Worm (Caenorhabditis elegans): ENCODE results near the gene C03A3.1.
A peak's percentile ranks its signal among the peaks of the same experiment; 100 is the strongest.

C03A3.1 gene

DNA sequence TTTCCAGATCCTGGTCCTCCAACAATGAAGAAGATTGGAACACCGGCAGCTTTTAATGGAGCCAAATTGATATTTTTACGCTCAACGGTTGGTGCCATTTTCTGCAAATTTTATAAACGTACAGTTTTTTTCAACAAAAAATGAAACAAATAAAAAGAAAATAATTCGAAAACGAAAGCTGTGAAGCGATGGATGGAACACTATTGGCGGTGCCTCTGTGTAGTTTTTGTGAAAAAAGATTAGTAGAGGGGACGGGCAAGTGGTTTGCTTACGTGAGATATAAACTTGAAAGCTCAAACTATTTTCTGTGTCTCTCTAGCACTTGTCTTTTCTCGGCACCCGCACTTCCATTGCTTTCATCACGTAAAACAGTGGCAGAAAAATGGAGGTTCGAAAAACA, 30.5 kb downstream of the C03A3.1 start, which contains the start of gene F38B2.4:
F38B2.4 (minus strand) TSS at position 101 of the 400 bp plus-strand sequence.
- no peak for TF ChIP-seq nhr-129 (tag; optimal IDR thresholded peaks at IDR 0.05)
- TF ChIP-seq nhr-25 (tag; optimal IDR thresholded peaks at IDR 0.05) = no peak
- no peak for TF ChIP-seq sma-3 (GFP tag; optimal IDR thresholded peaks at IDR 0.05)
- no peak for TF ChIP-seq crh-2 (tag; optimal IDR thresholded peaks at IDR 0.05)
- no peak for TF ChIP-seq mab-5 (tag; optimal IDR thresholded peaks at IDR 0.05)
- TF ChIP-seq peb-1 (tag; optimal IDR thresholded peaks at IDR 0.05) = no peak
- no peak for TF ChIP-seq nhr-21 (tag; optimal IDR thresholded peaks at IDR 0.05)
- TF ChIP-seq ztf-11 (tag; optimal IDR thresholded peaks at IDR 0.05) = no peak
- no peak for TF ChIP-seq nhr-77 (tag; optimal IDR thresholded peaks at IDR 0.05)
- no peak for TF ChIP-seq egl-27 (tag; optimal IDR thresholded peaks at IDR 0.05)
- no peak for TF ChIP-seq ztf-1 (GFP tag; conservative IDR thresholded peaks at IDR 0.05)
- no peak for TF ChIP-seq unc-39 (tag; optimal IDR thresholded peaks at IDR 0.05)
- TF ChIP-seq nhr-6 (tag; optimal IDR thresholded peaks at IDR 0.05) = no peak
- no peak for TF ChIP-seq sem-4 (tag; optimal IDR thresholded peaks at IDR 0.05)
- no peak for TF ChIP-seq Y55F3AM.14 (GFP tag; optimal IDR thresholded peaks at IDR 0.05)
- TF ChIP-seq skn-1 (tag; optimal IDR thresholded peaks at IDR 0.05) = no peak
- TF ChIP-seq elt-3 (tag; optimal IDR thresholded peaks at IDR 0.05) = no peak
- TF ChIP-seq R02D3.7 (tag; optimal IDR thresholded peaks at IDR 0.05) = no peak
- no peak for TF ChIP-seq unc-62 (GFP tag; optimal IDR thresholded peaks at IDR 0.05)
- no peak for TF ChIP-seq fos-1 (tag; optimal IDR thresholded peaks at IDR 0.05)

DNA sequence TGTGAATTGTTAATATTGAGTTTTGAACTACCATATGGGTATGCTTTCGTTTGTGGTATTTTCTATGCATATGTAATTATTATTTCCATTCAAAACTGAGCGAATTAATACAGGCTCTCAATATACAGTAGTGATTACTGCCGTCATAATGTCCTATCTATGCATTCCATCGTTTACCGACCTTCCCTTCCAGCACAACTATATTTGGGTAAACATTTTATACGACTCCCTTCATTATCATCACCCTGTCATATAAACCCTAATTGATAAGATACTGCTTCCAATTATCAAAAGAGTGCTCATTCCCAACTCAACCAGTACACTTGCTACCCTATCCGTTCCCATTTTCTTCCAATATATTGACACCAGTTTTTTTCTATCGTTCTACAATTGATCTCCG, 32.8 kb downstream of the C03A3.1 start:
- TF ChIP-seq nhr-10 (tag; optimal IDR thresholded peaks at IDR 0.05) (no peak), snpc-4 (tag; optimal IDR thresholded peaks at IDR 0.05) (no peak), fos-1 (tag; optimal IDR thresholded peaks at IDR 0.05) (peak; percentile 87), sma-9 (GFP tag; optimal IDR thresholded peaks at IDR 0.05) (peak; percentile 19), sma-9 (tag; optimal IDR thresholded peaks at IDR 0.05) (no peak), lsy-2 (tag; optimal IDR thresholded peaks at IDR 0.05) (no peak), gmeb-1 (tag; optimal IDR thresholded peaks at IDR 0.05) (no peak), nhr-25 (tag; optimal IDR thresholded peaks at IDR 0.05) (no peak), nhr-237 (tag; optimal IDR thresholded peaks at IDR 0.05) (no peak), elt-1 (tag; optimal IDR thresholded peaks at IDR 0.05) (no peak), sem-4 (tag; optimal IDR thresholded peaks at IDR 0.05) (no peak), skn-1 (tag; optimal IDR thresholded peaks at IDR 0.05) (peak; percentile 16), mdl-1 (tag; optimal IDR thresholded peaks at IDR 0.05) (no peak), unc-62 (GFP tag; optimal IDR thresholded peaks at IDR 0.05) (no peak), zag-1 (tag; optimal IDR thresholded peaks at IDR 0.05) (no peak)

DNA sequence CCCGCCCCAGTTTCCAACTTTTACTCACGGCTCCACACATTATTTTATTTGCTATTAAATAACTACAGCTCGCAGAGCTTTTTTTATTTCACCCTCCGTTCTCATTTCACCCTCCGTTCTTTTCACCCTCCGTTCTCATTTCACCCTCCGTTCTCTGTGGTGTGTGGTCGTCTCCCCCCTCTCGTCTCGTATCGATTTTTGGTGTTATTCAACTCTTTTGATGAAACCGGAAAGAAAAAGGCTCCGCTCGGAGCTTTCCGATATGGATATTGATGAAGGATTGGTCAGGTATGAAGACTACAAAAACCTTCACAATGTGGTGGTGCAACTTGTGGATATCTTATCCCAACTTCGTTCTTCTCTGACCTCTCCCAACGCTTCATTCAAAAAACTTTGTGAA, 33.4 kb downstream of the C03A3.1 start:
- TF ChIP-seq Y55F3AM.14 (GFP tag; optimal IDR thresholded peaks at IDR 0.05) = no peak
- no peak for TF ChIP-seq fos-1 (tag; optimal IDR thresholded peaks at IDR 0.05)

DNA sequence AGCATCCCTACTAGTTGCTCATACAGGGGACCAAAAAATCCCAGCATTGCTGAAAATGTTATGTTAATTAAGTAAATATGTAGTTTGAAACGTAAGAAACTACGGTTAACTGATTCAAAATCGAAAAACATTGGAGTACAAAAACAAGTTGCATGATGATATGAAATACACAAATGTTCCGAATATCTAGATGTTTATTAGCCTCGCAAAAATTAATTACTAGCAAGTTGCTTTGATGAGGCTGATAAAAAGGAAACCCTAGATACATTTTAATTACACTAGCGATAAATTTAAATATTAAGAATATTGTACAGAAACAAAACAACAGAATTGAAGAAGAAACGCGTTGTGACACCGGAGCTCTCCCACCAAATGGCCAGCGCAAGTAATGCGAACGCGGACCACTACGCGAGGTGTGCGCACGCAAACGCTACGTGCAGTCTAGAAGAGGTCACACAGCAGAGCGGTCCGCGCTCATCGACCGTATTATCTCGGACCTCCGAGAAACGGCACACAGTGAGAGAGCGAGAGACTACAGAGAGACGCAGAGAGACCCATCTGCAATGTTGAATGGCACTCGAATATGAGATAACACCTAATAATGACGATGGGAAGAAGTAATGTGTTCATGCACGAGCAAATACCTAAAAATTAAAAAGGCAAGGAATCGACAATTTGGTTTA, 39.7 kb downstream of the C03A3.1 start, which contains the start of gene inx-2:
inx-2 (minus strand) TSS at position 51 of the 683 bp plus-strand sequence.
- TF ChIP-seq peb-1 (tag; optimal IDR thresholded peaks at IDR 0.05) (no peak), nhr-12 (tag; optimal IDR thresholded peaks at IDR 0.05) (no peak), unc-62 (GFP tag; optimal IDR thresholded peaks at IDR 0.05) (no peak), dmd-4 (tag; optimal IDR thresholded peaks at IDR 0.05) (no peak), F13H6.1 (tag; optimal IDR thresholded peaks at IDR 0.05) (no peak), mab-5 (tag; optimal IDR thresholded peaks at IDR 0.05) (no peak), blmp-1 (tag; optimal IDR thresholded peaks at IDR 0.05; ENCODE audit: insufficient read depth) (no peak), sma-3 (GFP tag; optimal IDR thresholded peaks at IDR 0.05) (no peak), nhr-237 (tag; optimal IDR thresholded peaks at IDR 0.05) (no peak), elt-1 (tag; optimal IDR thresholded peaks at IDR 0.05) (no peak), nhr-25 (tag; optimal IDR thresholded peaks at IDR 0.05) (no peak), R02D3.7 (tag; optimal IDR thresholded peaks at IDR 0.05) (no peak), nhr-6 (tag; optimal IDR thresholded peaks at IDR 0.05) (no peak), ztf-11 (tag; optimal IDR thresholded peaks at IDR 0.05) (no peak), C34F6.9 (tag; optimal IDR thresholded peaks at IDR 0.05) (no peak), alr-1 (tag; optimal IDR thresholded peaks at IDR 0.05) (no peak), lin-11 (tag; optimal IDR thresholded peaks at IDR 0.05) (no peak), nhr-77 (tag; optimal IDR thresholded peaks at IDR 0.05) (no peak)
